Worm (Caenorhabditis elegans) whole organism, L1 larva: ENCODE measurements around the gene unc-32.

Experiments
- C04F5.9 ChIP-seq: sonication (generic microtip); optimal IDR thresholded peaks from 2 replicates; lab custom pipeline; 2016; ENCODE audit warnings: missing genetic modification characterization, missing compliant biosample characterization
- C34B4.2 ChIP-seq: sonication (generic microtip); optimal IDR thresholded peaks from 2 replicates; lab custom pipeline; 2017; ENCODE audit warnings: mild to moderate bottlenecking, missing genetic modification characterization, missing compliant biosample characterization
- F16B12.6 ChIP-seq: fragments of 150-350 bp; optimal IDR thresholded peaks from 2 replicates; lab custom pipeline; 2014; ENCODE audit warnings: missing biosample characterization, missing genetic modification characterization
- Y116A8C.19 ChIP-seq: sonication (generic microtip); optimal IDR thresholded peaks from 2 replicates; lab custom pipeline; 2016; ENCODE audit warnings: missing compliant biosample characterization, missing genetic modification characterization, borderline replicate concordance
- aha-1 ChIP-seq: fragments of 150-350 bp; optimal IDR thresholded peaks from 2 replicates; lab custom pipeline; 2014; ENCODE audit warnings: missing biosample characterization, missing genetic modification characterization
- alr-1 ChIP-seq: fragments of 200-800 bp; sonication (Bioruptor generic); optimal IDR thresholded peaks from 2 replicates; lab custom pipeline; 2018; ENCODE audit warnings: borderline replicate concordance, mild to moderate bottlenecking, missing genetic modification characterization, missing compliant biosample characterization
- aly-2 ChIP-seq: fragments of 150-350 bp; optimal IDR thresholded peaks from 2 replicates; lab custom pipeline; 2014; ENCODE audit warnings: missing biosample characterization, missing genetic modification characterization
- blmp-1 ChIP-seq: fragments of 150-350 bp; optimal IDR thresholded peaks from 2 replicates; lab custom pipeline; 2014; ENCODE audit warnings: missing biosample characterization, missing genetic modification characterization
- ceh-63 ChIP-seq: fragments of 200-800 bp; sonication (Bioruptor generic); optimal IDR thresholded peaks from 2 replicates; lab custom pipeline; 2018; ENCODE audit warnings: mild to moderate bottlenecking, missing genetic modification characterization, missing compliant biosample characterization
- ceh-8 ChIP-seq: fragments of 200-800 bp; sonication (Bioruptor generic); optimal IDR thresholded peaks from 2 replicates; lab custom pipeline; 2018; ENCODE audit warnings: mild to moderate bottlenecking, missing genetic modification characterization, moderate library complexity, missing compliant biosample characterization
- ceh-88 ChIP-seq: fragments of 200-800 bp; sonication (Bioruptor generic); IDR thresholded peaks from 2 replicates; pipeline ENCODE4 v1.3.6; 2022; ENCODE audit warnings: missing genetic modification characterization, missing compliant biosample characterization
- ceh-90 ChIP-seq: sonication (generic microtip); optimal IDR thresholded peaks from 2 replicates; lab custom pipeline; 2016; ENCODE audit warnings: missing genetic modification characterization, missing compliant biosample characterization
- dsc-1 ChIP-seq: sonication (generic microtip); optimal IDR thresholded peaks from 2 replicates; lab custom pipeline; 2016; ENCODE audit warnings: mild to moderate bottlenecking, missing genetic modification characterization, missing compliant biosample characterization
- efl-1 ChIP-seq, 4 experiments: fragments of 150-350 bp; optimal IDR thresholded peaks in 3 of 4; peaks in 1 of 4; 1 replicate in 1 of 4; 2 replicates in 3 of 4; lab custom pipeline; 2014; ENCODE audit warnings: missing biosample characterization in 2 of 4, missing genetic modification characterization in 2 of 4, missing genetic modification reagents in 2 of 4
- egl-13 ChIP-seq: sonication (generic microtip); optimal IDR thresholded peaks from 2 replicates; lab custom pipeline; 2016; ENCODE audit warnings: missing genotype, missing genetic modification reagents, missing genetic modification characterization, missing compliant biosample characterization
- egl-27 ChIP-seq, 2 experiments: fragments of 150-350 bp in 1 of 2; sonication (generic microtip); optimal IDR thresholded peaks; 3 replicates each; lab custom pipeline; 2017 to 2018; ENCODE audit warnings: missing biosample characterization in 2 of 2, missing genetic modification characterization in 2 of 2, missing genetic modification reagents in 2 of 2
- elt-3 ChIP-seq, 6 experiments: fragments of 150-350 bp in 1 of 6; sonication (generic microtip); optimal IDR thresholded peaks; 2 replicates each; lab custom pipeline; 2017 to 2018; ENCODE audit warnings: missing biosample characterization in 6 of 6, missing genetic modification characterization in 6 of 6, inconsistent platforms in 1 of 6
- fkh-10 ChIP-seq: sonication (generic microtip); optimal IDR thresholded peaks from 2 replicates; lab custom pipeline; 2017; ENCODE audit warnings: missing biosample characterization, missing genetic modification reagents, missing genetic modification characterization
- fkh-4 ChIP-seq: sonication (generic microtip); optimal IDR thresholded peaks from 2 replicates; lab custom pipeline; 2016; ENCODE audit warnings: missing compliant biosample characterization, missing genetic modification characterization, borderline replicate concordance
- grh-1 ChIP-seq: fragments of 200-800 bp; sonication (Bioruptor generic); IDR thresholded peaks from 2 replicates; pipeline ENCODE4 v1.3.6; 2022; ENCODE audit warnings: missing genetic modification reagents, missing genetic modification characterization, missing compliant biosample characterization
- hlh-17 ChIP-seq: fragments of 200-800 bp; sonication (Bioruptor generic); optimal IDR thresholded peaks from 2 replicates; lab custom pipeline; 2018; ENCODE audit warnings: missing genetic modification characterization, mild to moderate bottlenecking, missing compliant biosample characterization, moderate library complexity, borderline replicate concordance
- hpl-2 ChIP-seq: fragments of 150-350 bp; optimal IDR thresholded peaks from 2 replicates; lab custom pipeline; 2014; ENCODE audit warnings: missing biosample characterization, missing genetic modification reagents, missing genetic modification characterization
- jun-1 ChIP-seq: fragments of 150-350 bp; optimal IDR thresholded peaks from 2 replicates; lab custom pipeline; 2014; ENCODE audit warnings: missing biosample characterization, missing genetic modification reagents, missing genetic modification characterization
- lin-13 ChIP-seq: fragments of 150-350 bp; optimal IDR thresholded peaks from 2 replicates; lab custom pipeline; 2014; ENCODE audit warnings: missing biosample characterization, missing genetic modification reagents, missing genetic modification characterization
- lin-14 ChIP-seq: fragments of 200-800 bp; sonication (Bioruptor generic); optimal IDR thresholded peaks from 2 replicates; lab custom pipeline; 2018; ENCODE audit warnings: mild to moderate bottlenecking, missing genetic modification characterization, moderate library complexity, missing compliant biosample characterization
- lin-15B ChIP-seq: fragments of 150-350 bp; sonication (generic microtip); optimal IDR thresholded peaks from 3 replicates; lab custom pipeline; 2014; ENCODE audit warnings: missing biosample characterization, missing genetic modification characterization
- lin-39 ChIP-seq: fragments of 150-350 bp; optimal IDR thresholded peaks from 2 replicates; lab custom pipeline; 2014; ENCODE audit warnings: missing biosample characterization, missing genetic modification reagents, missing genetic modification characterization
- mdl-1 ChIP-seq, 2 experiments: fragments of 150-350 bp; optimal IDR thresholded peaks; 2 replicates each; lab custom pipeline; 2014 to 2017; ENCODE audit warnings: missing biosample characterization in 2 of 2, missing genetic modification characterization in 2 of 2, inconsistent platforms in 1 of 2
- mef-2 ChIP-seq: fragments of 150-350 bp; optimal IDR thresholded peaks from 2 replicates; lab custom pipeline; 2014; ENCODE audit warnings: missing biosample characterization, missing genetic modification characterization
- nhr-12 ChIP-seq: sonication (generic microtip); optimal IDR thresholded peaks from 2 replicates; lab custom pipeline; 2017; ENCODE audit warnings: missing biosample characterization, missing genetic modification characterization
- nhr-19 ChIP-seq: fragments of 200-800 bp; sonication (Bioruptor generic); conservative IDR thresholded peaks from 2 replicates; pipeline ENCODE4 v1.3.6; 2022; ENCODE audit warnings: missing genetic modification characterization, missing compliant biosample characterization
- nhr-20 ChIP-seq: sonication (generic microtip); optimal IDR thresholded peaks from 2 replicates; lab custom pipeline; 2016; ENCODE audit warnings: mild to moderate bottlenecking, missing genetic modification characterization, missing compliant biosample characterization
- nhr-237 ChIP-seq: fragments of 150-350 bp; optimal IDR thresholded peaks from 2 replicates; lab custom pipeline; 2014; ENCODE audit warnings: missing biosample characterization, missing genetic modification characterization
- nhr-28 ChIP-seq: fragments of 150-350 bp; optimal IDR thresholded peaks from 2 replicates; lab custom pipeline; 2014; ENCODE audit warnings: missing biosample characterization, missing genetic modification characterization
- nhr-47 ChIP-seq: sonication (generic microtip); optimal IDR thresholded peaks from 2 replicates; lab custom pipeline; 2016; ENCODE audit warnings: mild to moderate bottlenecking, missing genetic modification characterization, moderate library complexity, missing compliant biosample characterization
- nhr-76 ChIP-seq: sonication (generic microtip); optimal IDR thresholded peaks from 2 replicates; lab custom pipeline; 2017; ENCODE audit warnings: missing biosample characterization, missing genetic modification characterization
- nhr-77 ChIP-seq: fragments of 150-350 bp; optimal IDR thresholded peaks from 2 replicates; lab custom pipeline; 2014; ENCODE audit warnings: missing biosample characterization, missing genetic modification characterization
- nhr-90 ChIP-seq: sonication (generic microtip); optimal IDR thresholded peaks from 2 replicates; lab custom pipeline; 2016; ENCODE audit warnings: mild to moderate bottlenecking, missing genetic modification characterization, missing compliant biosample characterization; ENCODE audit not compliant: poor library complexity
- pag-3 ChIP-seq: sonication (generic microtip); optimal IDR thresholded peaks from 2 replicates; lab custom pipeline; 2017; ENCODE audit warnings: missing genetic modification characterization, mild to moderate bottlenecking, missing compliant biosample characterization, antibody characterized with exemption, borderline replicate concordance; ENCODE audit not compliant: insufficient read depth
- pax-3 ChIP-seq: fragments of 200-800 bp; sonication (Bioruptor generic); optimal IDR thresholded peaks from 2 replicates; lab custom pipeline; 2018; ENCODE audit warnings: mild to moderate bottlenecking, missing genetic modification characterization, moderate library complexity, missing compliant biosample characterization
- pqm-1 ChIP-seq: sonication (generic microtip); optimal IDR thresholded peaks from 3 replicates; lab custom pipeline; 2017; ENCODE audit warnings: missing biosample characterization, missing genetic modification characterization
- skn-1 ChIP-seq: fragments of 150-350 bp; optimal IDR thresholded peaks from 2 replicates; lab custom pipeline; 2014; ENCODE audit warnings: missing biosample characterization, missing genetic modification characterization
- sptf-1 ChIP-seq: fragments of 150-350 bp; optimal IDR thresholded peaks from 2 replicates; lab custom pipeline; 2014; ENCODE audit warnings: missing biosample characterization, missing genetic modification characterization
- sup-37 ChIP-seq: fragments of 200-800 bp; sonication (Bioruptor generic); optimal IDR thresholded peaks from 2 replicates; lab custom pipeline; 2018; ENCODE audit warnings: mild to moderate bottlenecking, missing genetic modification characterization, missing compliant biosample characterization
- tlp-1 ChIP-seq: fragments of 150-350 bp; optimal IDR thresholded peaks from 2 replicates; lab custom pipeline; 2014; ENCODE audit warnings: missing biosample characterization, missing genetic modification characterization
- unc-30 ChIP-seq: sonication (generic microtip); optimal IDR thresholded peaks from 2 replicates; lab custom pipeline; 2017; ENCODE audit warnings: missing biosample characterization, missing genetic modification characterization
- unc-62 ChIP-seq: fragments of 150-350 bp; optimal IDR thresholded peaks from 2 replicates; lab custom pipeline; 2014; ENCODE audit warnings: missing biosample characterization, missing genetic modification reagents, missing genetic modification characterization
- vab-15 ChIP-seq: sonication (generic microtip); optimal IDR thresholded peaks from 2 replicates; lab custom pipeline; 2017; ENCODE audit warnings: missing genotype, mild to moderate bottlenecking, missing genetic modification characterization, missing compliant biosample characterization
- xbp-1 ChIP-seq: sonication (generic microtip); optimal IDR thresholded peaks from 2 replicates; lab custom pipeline; 2016; ENCODE audit warnings: missing genetic modification characterization, missing compliant biosample characterization
- zip-4 ChIP-seq: fragments of 200-800 bp; sonication (Bioruptor generic); optimal IDR thresholded peaks from 2 replicates; lab custom pipeline; 2018; ENCODE audit warnings: mild to moderate bottlenecking, missing genetic modification characterization, moderate library complexity, missing compliant biosample characterization
- ztf-11 ChIP-seq, 2 experiments: sonication (generic microtip); optimal IDR thresholded peaks; 2 replicates each; lab custom pipeline; 2016 to 2017; ENCODE audit warnings: missing genetic modification characterization in 2 of 2, missing biosample characterization in 1 of 2, missing compliant biosample characterization in 1 of 2
- ztf-4 ChIP-seq: fragments of 150-350 bp; optimal IDR thresholded peaks from 2 replicates; lab custom pipeline; 2014; ENCODE audit warnings: missing biosample characterization, missing genetic modification characterization

The unc-32 gene

ce11 chrIII:8956146-8956646 lies 50.8 kb downstream of the unc-32 start, which contains the start of the genes ZK643.5 and ZK643.2:
TSS of gene ZK643.5 (minus strand) at chrIII:8956196.
TSS of gene ZK643.2 (plus strand) at chrIII:8956540.
- TF ChIP-seq sup-37 (GFP tag; lab: Kevin White, UChicago) (no peak), pax-3 (tag; lab: Kevin White, UChicago) (no peak), pag-3 (tag; lab: Kevin White, UChicago) (no peak), xbp-1 (tag; lab: Kevin White, UChicago) (peak; percentile 73), lin-13 (GFP tag; lab: Kevin White, UChicago) (no peak), nhr-20 (peak; percentile 74), grh-1 (no peak), blmp-1 (tag; lab: Kevin White, UChicago) (peak; percentile 70), skn-1 (tag; lab: Kevin White, UChicago) (peak; percentile 71), elt-3 (tag; optimal IDR thresholded peaks at IDR 0.05; lab: Kevin White, UChicago) (peak in 1 of 6 experiments; percentile 56), vab-15 (tag; lab: Kevin White, UChicago) (no peak), alr-1 (no peak), hlh-17 (GFP tag; lab: Kevin White, UChicago) (no peak), hpl-2 (no peak), nhr-237 (tag; lab: Kevin White, UChicago) (no peak), lin-15B (tag; lab: Kevin White, UChicago) (peak; percentile 37), nhr-77 (tag; lab: Kevin White, UChicago) (no peak), dsc-1 (tag; lab: Kevin White, UChicago) (peak; percentile 61), lin-39 (tag; lab: Kevin White, UChicago) (no peak), F16B12.6 (peak; percentile 87), nhr-28 (tag; lab: Kevin White, UChicago) (no peak), nhr-12 (tag; lab: Kevin White, UChicago) (no peak), Y116A8C.19 (tag; lab: Kevin White, UChicago) (no peak), aly-2 (no peak), mef-2 (tag; lab: Kevin White, UChicago) (no peak), nhr-47 (tag; lab: Kevin White, UChicago) (peak; percentile 76), sptf-1 (tag; lab: Kevin White, UChicago) (no peak), aha-1 (no peak), ceh-8 (no peak), egl-27 (tag; optimal IDR thresholded peaks at IDR 0.05; lab: Kevin White, UChicago) (no peak), nhr-90 (tag; lab: Kevin White, UChicago) (peak; percentile 47), egl-13 (tag; lab: Kevin White, UChicago) (peak; percentile 65), unc-62 (no peak), tlp-1 (tag; lab: Kevin White, UChicago) (no peak), jun-1 (tag; lab: Kevin White, UChicago) (no peak), mdl-1 (tag; optimal IDR thresholded peaks at IDR 0.05; lab: Kevin White, UChicago) (peak in 1 of 2 experiments; percentile 67), fkh-4 (no peak), ztf-11 (tag; optimal IDR thresholded peaks at IDR 0.05; lab: Kevin White, UChicago) (peak in 1 of 2 experiments; percentile 7), fkh-10 (GFP tag; lab: Kevin White, UChicago) (no peak), ceh-90 (tag; lab: Kevin White, UChicago) (no peak), ceh-88 (GFP tag; lab: Robert Waterston, UW) (no peak), ztf-4 (tag; lab: Kevin White, UChicago) (peak; percentile 11), zip-4 (GFP tag; lab: Kevin White, UChicago) (no peak), pqm-1 (tag; lab: Kevin White, UChicago) (no peak), efl-1 (optimal IDR thresholded peaks at IDR 0.05; lab: Kevin White, UChicago) (peak; percentile 57 to 79), efl-1 (GFP tag; optimal IDR thresholded peaks at IDR 0.05 in 1 of 2; lab: Kevin White, UChicago) (peak; percentile 82 to 96), C34B4.2 (tag; lab: Kevin White, UChicago) (no peak), unc-30 (no peak), ceh-63 (GFP tag; lab: Kevin White, UChicago) (no peak), nhr-19 (GFP tag; lab: Robert Waterston, UW) (peak; percentile 63), C04F5.9 (peak; percentile 44), lin-14 (GFP tag; lab: Kevin White, UChicago) (peak; percentile 70), nhr-76 (tag; lab: Kevin White, UChicago) (no peak)
